Fruit fly (Drosophila melanogaster): Measurements from ENCODE around the gene Reph.
A peak's percentile ranks its signal among the peaks of the same experiment; 100 is the strongest.

Reph gene

DNA sequence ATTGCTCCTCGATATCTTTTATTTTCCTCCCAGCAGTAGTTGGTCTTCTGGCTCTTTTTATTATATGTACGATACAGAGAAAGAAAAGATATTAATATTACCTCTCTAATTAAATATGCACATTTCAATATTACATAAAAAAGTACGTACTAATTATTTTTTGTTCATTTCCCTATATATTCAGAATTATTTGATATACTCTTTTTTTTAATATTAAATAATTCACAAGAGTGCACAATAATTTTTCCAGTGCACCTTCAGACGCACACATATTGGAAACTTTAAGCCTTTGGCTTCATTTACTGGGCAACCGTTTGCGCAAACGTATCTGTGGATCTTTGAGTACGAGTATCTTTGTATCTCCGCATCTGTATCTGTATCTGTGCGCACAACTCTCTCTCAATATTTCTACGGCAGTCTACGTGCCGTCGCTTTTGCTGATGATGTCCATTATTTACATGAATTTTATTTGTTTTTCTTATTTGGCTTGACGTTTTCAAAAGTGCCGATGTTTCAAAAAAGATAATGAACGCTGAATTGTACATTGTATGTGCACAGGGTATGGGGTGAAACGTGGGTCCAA, 26.6 kb upstream of the Reph start (continued):
- TF ChIP-seq vfl (GFP tag; optimal IDR thresholded peaks at IDR 0.05) (no peak), CG4730 (GFP tag; IDR thresholded peaks at IDR 0.05) (peak; percentile 74), tll (GFP tag; optimal IDR thresholded peaks at IDR 0.05) (peak in 1 of 2 experiments; percentile 42), abd-A (tag; optimal IDR thresholded peaks at IDR 0.05) (peak; percentile 28), Mes4 (GFP tag; optimal IDR thresholded peaks at IDR 0.05) (no peak), kah (GFP tag; optimal IDR thresholded peaks at IDR 0.05) (peak; percentile 82), CG2712 (tag; optimal IDR thresholded peaks at IDR 0.05) (peak; percentile 98), dm (GFP tag; optimal IDR thresholded peaks at IDR 0.05) (no peak), CG8281 (tag; optimal IDR thresholded peaks at IDR 0.05) (peak; percentile 61), Nf-YB (GFP tag; optimal IDR thresholded peaks at IDR 0.05) (peak; percentile 80), ind (GFP tag; optimal IDR thresholded peaks at IDR 0.05) (peak; percentile 72), mld (GFP tag; IDR thresholded peaks at IDR 0.05; ENCODE audit: partially characterized antibody) (no peak), C15 (GFP tag; IDR thresholded peaks at IDR 0.05) (no peak), twi (tag; optimal IDR thresholded peaks at IDR 0.05) (peak; percentile 90), mirr (GFP tag; optimal IDR thresholded peaks at IDR 0.05) (no peak), sisA (GFP tag; IDR thresholded peaks at IDR 0.05) (peak; percentile 73), Sin3A (optimal IDR thresholded peaks at IDR 0.05) (no peak), E2f2 (GFP tag; IDR thresholded peaks at IDR 0.05) (peak; percentile 58; the same call in 1 of the 2 replicates), CG4282 (GFP tag; optimal IDR thresholded peaks at IDR 0.05) (no peak), Blimp-1 (GFP tag; optimal IDR thresholded peaks at IDR 0.05) (peak; percentile 88), CG17802 (tag; optimal IDR thresholded peaks at IDR 0.05) (peak; percentile 27), CG16815 (GFP tag; optimal IDR thresholded peaks at IDR 0.05) (peak; percentile 83), chm (GFP tag; IDR thresholded peaks at IDR 0.05) (peak; percentile 67; the same call in 1 of the 2 replicates), CG2199 (GFP tag; IDR thresholded peaks at IDR 0.05) (no peak), wdn (GFP tag; IDR thresholded peaks at IDR 0.05) (peak; percentile 43; the same call in 1 of the 2 replicates), pzg (GFP tag; optimal IDR thresholded peaks at IDR 0.05) (no peak), CG9797 (GFP tag; optimal IDR thresholded peaks at IDR 0.05) (peak; percentile 8), Doc2 (GFP tag; IDR thresholded peaks at IDR 0.05) (no peak), Usf (GFP tag; optimal IDR thresholded peaks at IDR 0.05) (peak; percentile 50), Hsf (GFP tag; optimal IDR thresholded peaks at IDR 0.05) (peak; percentile 40), PHDP (tag; optimal IDR thresholded peaks at IDR 0.05) (peak; percentile 91), Mad (GFP tag; optimal IDR thresholded peaks at IDR 0.05) (no peak), slp2 (GFP tag; optimal IDR thresholded peaks at IDR 0.05) (no peak), chn (GFP tag; optimal IDR thresholded peaks at IDR 0.05) (no peak), nerfin-1 (tag; optimal IDR thresholded peaks at IDR 0.05) (peak; percentile 93), vnd (GFP tag; IDR thresholded peaks at IDR 0.05; ENCODE audit: partially characterized antibody) (no peak), CG32772 (GFP tag; IDR thresholded peaks at IDR 0.05) (peak; percentile 74), her (GFP tag; optimal IDR thresholded peaks at IDR 0.05) (no peak), sima (GFP tag; optimal IDR thresholded peaks at IDR 0.05) (no peak), ATbp (GFP tag; optimal IDR thresholded peaks at IDR 0.05) (peak; percentile 77), Poxn (GFP tag; IDR thresholded peaks at IDR 0.05) (no peak), Ets65A (GFP tag) (peak; percentile 22), CG17359 (tag; optimal IDR thresholded peaks at IDR 0.05) (peak; percentile 88), CG6791 (GFP tag; IDR thresholded peaks at IDR 0.05; ENCODE audit: partially characterized antibody) (no peak), Sry-β (GFP tag; optimal IDR thresholded peaks at IDR 0.05) (no peak), CG10366 (GFP tag; IDR thresholded peaks at IDR 0.05) (peak; percentile 71), Dad (GFP tag; optimal IDR thresholded peaks at IDR 0.05) (no peak), Nf-YA (GFP tag; IDR thresholded peaks at IDR 0.05) (peak; percentile 69), CG9932 (GFP tag; IDR thresholded peaks at IDR 0.05) (peak; percentile 38; the same call in 1 of the 2 replicates), Dll (GFP tag; IDR thresholded peaks at IDR 0.05; ENCODE audit: partially characterized antibody) (no peak)
